Worm (Caenorhabditis elegans): ENCODE data around the gene col-13.

Gene col-13

ce11 chrV:10371951-10372350, 49.8 kb downstream of the col-13 start, which contains the start of gene ugt-49:
TSS of gene ugt-49 (plus strand) at chrV:10372321.
- TF ChIP-seq madf-2 (tag; optimal IDR thresholded peaks at IDR 0.05): no peak
- TF ChIP-seq pax-1 (tag; optimal IDR thresholded peaks at IDR 0.05): no peak
- no peak for TF ChIP-seq pha-2 (tag; optimal IDR thresholded peaks at IDR 0.05)
- no peak for TF ChIP-seq elt-2 (tag; optimal IDR thresholded peaks at IDR 0.05)
- TF ChIP-seq hlh-13 (GFP tag; optimal IDR thresholded peaks at IDR 0.05): no peak
- TF ChIP-seq ceh-9 (tag; optimal IDR thresholded peaks at IDR 0.05): no peak
- TF ChIP-seq hlh-6 (tag; optimal IDR thresholded peaks at IDR 0.05): no peak
- TF ChIP-seq K02D7.2 (tag; optimal IDR thresholded peaks at IDR 0.05): no peak
- no peak for TF ChIP-seq ceh-19 (GFP tag; optimal IDR thresholded peaks at IDR 0.05)
- no peak for TF ChIP-seq fkh-10 (GFP tag; optimal IDR thresholded peaks at IDR 0.05)
- TF ChIP-seq pha-4 (tag; optimal IDR thresholded peaks at IDR 0.05): no peak
- no peak for TF ChIP-seq nhr-232 (tag; optimal IDR thresholded peaks at IDR 0.05)
- TF ChIP-seq unc-42 (tag; optimal IDR thresholded peaks at IDR 0.05): no peak
- no peak for TF ChIP-seq pag-3 (tag; optimal IDR thresholded peaks at IDR 0.05; ENCODE audit: borderline replicate concordance)
- TF ChIP-seq unc-86 (tag; optimal IDR thresholded peaks at IDR 0.05): no peak
- TF ChIP-seq ceh-18 (tag; optimal IDR thresholded peaks at IDR 0.05): no peak
- no peak for TF ChIP-seq sox-2 (GFP tag; IDR thresholded peaks at IDR 0.05)
- TF ChIP-seq syd-9 (tag; optimal IDR thresholded peaks at IDR 0.05): no peak

ce11 chrV:10371177-10371576, 50.5 kb downstream of the col-13 start:
- no peak for TF ChIP-seq odd-2 (tag; optimal IDR thresholded peaks at IDR 0.05)
- no peak for TF ChIP-seq elt-4 (tag; optimal IDR thresholded peaks at IDR 0.05)
- TF ChIP-seq hlh-13 (GFP tag; optimal IDR thresholded peaks at IDR 0.05): no peak
- no peak for TF ChIP-seq F13H6.1 (tag; optimal IDR thresholded peaks at IDR 0.05)
- TF ChIP-seq fkh-10 (GFP tag; optimal IDR thresholded peaks at IDR 0.05): no peak
- no peak for TF ChIP-seq unc-3 (GFP tag; conservative IDR thresholded peaks at IDR 0.05)
- no peak for TF ChIP-seq unc-3 (tag; optimal IDR thresholded peaks at IDR 0.05)
- no peak for TF ChIP-seq ceh-45 (GFP tag; IDR thresholded peaks at IDR 0.05)

All from whole organism, late embryonic.